Worm (Caenorhabditis elegans) whole organism, late embryonic: ENCODE results near the gene rnh-2.

Source experiments
- C38D4.7 ChIP-seq: fragments of 200-800 bp; sonication (Bioruptor generic); optimal IDR thresholded peaks from 2 replicates; lab custom pipeline; 2018; ENCODE audit warnings: mild to moderate bottlenecking, missing genetic modification characterization, moderate library complexity, missing compliant biosample characterization
- F13H6.1 ChIP-seq: sonication (generic microtip); optimal IDR thresholded peaks from 2 replicates; lab custom pipeline; 2016; ENCODE audit warnings: missing genetic modification characterization, missing compliant biosample characterization
- K02D7.2 ChIP-seq: sonication (generic microtip); optimal IDR thresholded peaks from 2 replicates; lab custom pipeline; 2017; ENCODE audit warnings: mild to moderate bottlenecking, missing genetic modification characterization, missing compliant biosample characterization
- ahr-1 ChIP-seq: sonication (generic microtip); optimal IDR thresholded peaks from 2 replicates; lab custom pipeline; 2016; ENCODE audit warnings: missing genetic modification characterization, missing compliant biosample characterization
- ama-1 ChIP-seq: fragments of 150-350 bp; optimal IDR thresholded peaks from 2 replicates; lab custom pipeline; 2014
- ceh-22 ChIP-seq: sonication (generic microtip); optimal IDR thresholded peaks from 2 replicates; lab custom pipeline; 2017; ENCODE audit warnings: missing biosample characterization, missing genetic modification characterization
- ceh-9 ChIP-seq: sonication (generic microtip); optimal IDR thresholded peaks from 2 replicates; lab custom pipeline; 2016; ENCODE audit warnings: mild to moderate bottlenecking, missing genetic modification characterization, inconsistent platforms, missing compliant biosample characterization
- dve-1 ChIP-seq: sonication (generic microtip); optimal IDR thresholded peaks from 2 replicates; lab custom pipeline; 2017; ENCODE audit warnings: antibody characterized with exemption, mild to moderate bottlenecking, missing genetic modification characterization, missing compliant biosample characterization
- elt-2 ChIP-seq: sonication (generic microtip); optimal IDR thresholded peaks from 2 replicates; lab custom pipeline; 2016; ENCODE audit warnings: missing genetic modification reagents, missing genetic modification characterization, missing compliant biosample characterization
- fkh-10 ChIP-seq: fragments of 150-350 bp; optimal IDR thresholded peaks from 2 replicates; lab custom pipeline; 2014; ENCODE audit warnings: missing biosample characterization, missing genetic modification reagents, missing genetic modification characterization
- fkh-6 ChIP-seq: sonication (generic microtip); optimal IDR thresholded peaks from 2 replicates; lab custom pipeline; 2016; ENCODE audit warnings: missing genetic modification characterization, missing compliant biosample characterization
- gmeb-2 ChIP-seq: sonication (generic microtip); optimal IDR thresholded peaks from 2 replicates; lab custom pipeline; 2016; ENCODE audit warnings: missing genetic modification characterization, inconsistent platforms, missing compliant biosample characterization
- hlh-15 ChIP-seq: sonication (generic microtip); optimal IDR thresholded peaks from 2 replicates; lab custom pipeline; 2016; ENCODE audit warnings: missing genetic modification characterization, missing compliant biosample characterization
- hlh-6 ChIP-seq: sonication (generic microtip); optimal IDR thresholded peaks from 2 replicates; lab custom pipeline; 2016; ENCODE audit warnings: missing genotype, missing genetic modification characterization, missing compliant biosample characterization
- hlh-8 ChIP-seq: sonication (generic microtip); optimal IDR thresholded peaks from 2 replicates; lab custom pipeline; 2016; ENCODE audit warnings: missing genotype, missing genetic modification characterization, missing compliant biosample characterization
- lim-6 ChIP-seq: sonication (generic microtip); optimal IDR thresholded peaks from 2 replicates; lab custom pipeline; 2016; ENCODE audit warnings: missing genetic modification characterization, missing compliant biosample characterization
- mec-3 ChIP-seq: sonication (generic microtip); optimal IDR thresholded peaks from 2 replicates; lab custom pipeline; 2016; ENCODE audit warnings: borderline replicate concordance, missing genetic modification characterization, missing compliant biosample characterization
- nfya-1 ChIP-seq: sonication (generic microtip); optimal IDR thresholded peaks from 2 replicates; lab custom pipeline; 2017; ENCODE audit warnings: missing genetic modification characterization, mild to moderate bottlenecking, missing compliant biosample characterization, antibody characterized with exemption, moderate library complexity
- nhr-11 ChIP-seq: fragments of 150-350 bp; optimal IDR thresholded peaks from 2 replicates; lab custom pipeline; 2014; ENCODE audit warnings: missing biosample characterization, missing genetic modification characterization
- nhr-232 ChIP-seq: sonication (generic microtip); optimal IDR thresholded peaks from 2 replicates; lab custom pipeline; 2016; ENCODE audit warnings: missing genetic modification characterization, missing compliant biosample characterization
- odd-2 ChIP-seq: sonication (generic microtip); optimal IDR thresholded peaks from 2 replicates; lab custom pipeline; 2017; ENCODE audit warnings: antibody characterized with exemption, mild to moderate bottlenecking, missing genetic modification characterization, missing compliant biosample characterization
- pag-3 ChIP-seq: sonication (generic microtip); optimal IDR thresholded peaks from 2 replicates; lab custom pipeline; 2016; ENCODE audit warnings: missing compliant biosample characterization, missing genetic modification characterization, borderline replicate concordance
- pax-1 ChIP-seq: fragments of 150-350 bp; optimal IDR thresholded peaks from 2 replicates; lab custom pipeline; 2014; ENCODE audit warnings: missing biosample characterization, missing genetic modification characterization
- pros-1 ChIP-seq: fragments of 150-350 bp; optimal IDR thresholded peaks from 2 replicates; lab custom pipeline; 2014; ENCODE audit warnings: missing biosample characterization, missing genetic modification reagents, missing genetic modification characterization
- ref-2 ChIP-seq: sonication (generic microtip); optimal IDR thresholded peaks from 2 replicates; lab custom pipeline; 2016; ENCODE audit warnings: missing genetic modification characterization, missing compliant biosample characterization
- rnt-1 ChIP-seq: sonication (generic microtip); optimal IDR thresholded peaks from 2 replicates; lab custom pipeline; 2016; ENCODE audit warnings: missing genetic modification characterization, missing compliant biosample characterization
- sdc-2 ChIP-seq: sonication (generic microtip); optimal IDR thresholded peaks from 2 replicates; lab custom pipeline; 2016; ENCODE audit warnings: missing genotype, missing genetic modification characterization, missing compliant biosample characterization
- ttx-3 ChIP-seq: sonication (generic microtip); optimal IDR thresholded peaks from 2 replicates; lab custom pipeline; 2016; ENCODE audit warnings: missing genetic modification reagents, missing genetic modification characterization, missing compliant biosample characterization
- unc-3 ChIP-seq, 2 experiments: fragments of 200-800 bp in 1 of 2; sonication (Bioruptor generic) in 1 of 2; sonication (generic microtip) in 1 of 2; conservative IDR thresholded peaks in 1 of 2; optimal IDR thresholded peaks in 1 of 2; 2 replicates each; pipeline versions ENCODE4 v1.3.6 to Lab custom; 2016 to 2022; ENCODE audit warnings: missing compliant biosample characterization in 2 of 2, missing genetic modification characterization in 2 of 2, missing genetic modification reagents in 1 of 2
- unc-42 ChIP-seq: sonication (generic microtip); optimal IDR thresholded peaks from 2 replicates; lab custom pipeline; 2016; ENCODE audit warnings: missing genotype, missing genetic modification characterization, missing compliant biosample characterization
- unc-55 ChIP-seq: sonication (generic microtip); optimal IDR thresholded peaks from 2 replicates; lab custom pipeline; 2017; ENCODE audit warnings: missing biosample characterization, missing genetic modification reagents, missing genetic modification characterization
- ztf-16 ChIP-seq: sonication (generic microtip); optimal IDR thresholded peaks from 2 replicates; lab custom pipeline; 2017; ENCODE audit warnings: missing genetic modification characterization, missing compliant biosample characterization

Gene rnh-2

ce11 chrII:8483124-8483792 is 33.7 kb upstream of the rnh-2 start:
- TF ChIP-seq unc-42 (tag; lab: Kevin White, UChicago): peak; percentile 31
- no peak for TF ChIP-seq rnt-1
- peak; percentile 0 for TF ChIP-seq nfya-1 (tag; lab: Kevin White, UChicago)
- peak; percentile 4 for TF ChIP-seq dve-1 (tag; lab: Kevin White, UChicago)
- TF ChIP-seq, all 69 proteins: peak for 3

ce11 chrII:8483793-8484186 is 33.2 kb upstream of the rnh-2 start, which contains the start of gene taap-1:
Gene taap-1, minus strand, starts transcription at chrII:8483871.
- no peak for TF ChIP-seq lim-6 (tag; lab: Kevin White, UChicago)
- TF ChIP-seq ceh-9 (tag; lab: Kevin White, UChicago): no peak
- TF ChIP-seq unc-55 (GFP tag; lab: Kevin White, UChicago): peak; percentile 11
- no peak for TF ChIP-seq nhr-232
- TF ChIP-seq, all 69 proteins: peak for 1

ce11 chrII:8484546-8484945 is 32.4 kb upstream of the rnh-2 start:
- TF ChIP-seq gmeb-2 (tag; lab: Kevin White, UChicago) (no peak), fkh-6 (tag; lab: Kevin White, UChicago) (no peak), dve-1 (tag; lab: Kevin White, UChicago) (peak; percentile 38), elt-2 (tag; lab: Kevin White, UChicago) (peak; percentile 40)
- TF ChIP-seq, all 69 proteins: peak for 2

ce11 chrII:8485603-8486002 is 31.3 kb upstream of the rnh-2 start, which contains the start of gene gbh-2:
Gene gbh-2, plus strand, starts transcription at chrII:8485879.
- TF ChIP-seq elt-2 (tag; lab: Kevin White, UChicago) (peak; percentile 36), nhr-11 (tag; lab: Kevin White, UChicago) (no peak)

ce11 chrII:8488123-8488522 is 28.8 kb upstream of the rnh-2 start:
- no peak for TF ChIP-seq ztf-16 (tag; lab: Kevin White, UChicago)
- no peak for TF ChIP-seq nfya-1 (tag; lab: Kevin White, UChicago)
- TF ChIP-seq, all 69 proteins: peak for 0

ce11 chrII:8494228-8494717 is 22.7 kb upstream of the rnh-2 start, which contains the start of gene M05D6.9:
Gene M05D6.9, plus strand, starts transcription at chrII:8494278.
- TF ChIP-seq pros-1 (tag; lab: Kevin White, UChicago) (no peak), ceh-9 (tag; lab: Kevin White, UChicago) (no peak), K02D7.2 (tag; lab: Kevin White, UChicago) (no peak), ttx-3 (no peak), gmeb-2 (tag; lab: Kevin White, UChicago) (no peak), odd-2 (tag; lab: Kevin White, UChicago) (no peak), elt-2 (tag; lab: Kevin White, UChicago) (no peak), unc-3 (GFP tag; conservative IDR thresholded peaks at IDR 0.05; lab: Robert Waterston, UW) (no peak), unc-3 (tag; optimal IDR thresholded peaks at IDR 0.05; lab: Kevin White, UChicago) (no peak), ceh-22 (no peak), dve-1 (tag; lab: Kevin White, UChicago) (no peak), ahr-1 (tag; lab: Kevin White, UChicago) (no peak), pax-1 (tag; lab: Kevin White, UChicago) (no peak), C38D4.7 (GFP tag; lab: Kevin White, UChicago) (no peak), fkh-10 (GFP tag; lab: Kevin White, UChicago) (no peak)

ce11 chrII:8496184-8496583 is 20.8 kb upstream of the rnh-2 start:
- no peak for TF ChIP-seq nhr-232
- TF ChIP-seq F13H6.1 (tag; lab: Kevin White, UChicago): no peak
- no peak for TF ChIP-seq pag-3 (tag; lab: Kevin White, UChicago)
- TF ChIP-seq pax-1 (tag; lab: Kevin White, UChicago): no peak
- no peak for TF ChIP-seq nfya-1 (tag; lab: Kevin White, UChicago)
- TF ChIP-seq hlh-6 (tag; lab: Kevin White, UChicago): no peak
- no peak for TF ChIP-seq odd-2 (tag; lab: Kevin White, UChicago)
- no peak for TF ChIP-seq mec-3
- no peak for TF ChIP-seq nhr-11 (tag; lab: Kevin White, UChicago)
- TF ChIP-seq unc-3 (GFP tag; conservative IDR thresholded peaks at IDR 0.05; lab: Robert Waterston, UW): no peak
- no peak for TF ChIP-seq unc-3 (tag; optimal IDR thresholded peaks at IDR 0.05; lab: Kevin White, UChicago)
- no peak for TF ChIP-seq ama-1
- TF ChIP-seq fkh-10 (GFP tag; lab: Kevin White, UChicago): no peak
- no peak for TF ChIP-seq hlh-8
- no peak for TF ChIP-seq ceh-9 (tag; lab: Kevin White, UChicago)
- no peak for TF ChIP-seq ref-2
- TF ChIP-seq hlh-15 (tag; lab: Kevin White, UChicago): no peak
- no peak for TF ChIP-seq sdc-2 (tag; lab: Kevin White, UChicago)
